Worm (Caenorhabditis elegans): ENCODE results near the gene C05C9.1.

- TF ChIP-seq snpc-4 (tag; optimal IDR thresholded peaks at IDR 0.05) = no peak
- no peak for TF ChIP-seq fkh-10 (GFP tag; optimal IDR thresholded peaks at IDR 0.05)
- no peak for TF ChIP-seq jun-1 (tag; optimal IDR thresholded peaks at IDR 0.05)
- TF ChIP-seq nfya-1 (tag; optimal IDR thresholded peaks at IDR 0.05; ENCODE audit: insufficient read depth) = no peak
- TF ChIP-seq nhr-237 (tag; optimal IDR thresholded peaks at IDR 0.05) = no peak
- no peak for TF ChIP-seq nhr-77 (tag; optimal IDR thresholded peaks at IDR 0.05)
- no peak for TF ChIP-seq R02D3.7 (tag; optimal IDR thresholded peaks at IDR 0.05)
Observed at ce11 chrX:11151494-11151893, 9.1 kb upstream of the C05C9.1 start.

Measured in whole organism, L3 larva.